Worm (Caenorhabditis elegans): ENCODE measurements around the gene ugt-43.
A peak's percentile ranks its signal among the peaks of the same experiment; 100 is the strongest.

ugt-43 gene

DNA sequence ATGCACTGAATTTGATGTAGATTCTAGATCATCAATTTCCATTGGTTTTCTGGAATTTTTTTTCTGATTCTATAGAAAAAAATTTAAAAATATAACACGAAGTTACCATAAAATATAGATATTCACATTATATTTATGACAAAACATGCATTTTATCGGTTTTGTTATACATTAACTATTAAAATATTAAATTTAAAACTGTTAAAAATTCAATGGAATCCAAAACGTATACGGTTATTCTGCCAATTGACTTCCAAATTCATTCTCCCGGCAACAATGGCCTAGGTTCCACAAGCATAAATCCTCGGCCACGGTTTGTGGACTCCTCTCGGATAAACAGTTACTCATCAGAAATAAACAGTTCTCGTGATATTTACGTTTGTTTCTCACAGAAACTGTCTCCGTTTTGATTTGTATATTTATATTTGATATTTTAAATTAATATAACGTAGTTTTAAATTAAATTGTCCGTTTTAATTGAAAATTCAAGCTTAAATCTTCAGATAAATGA, 19.3 kb downstream of the ugt-43 start, which contains the start of the genes F01D4.5 and ced-5 (continued):
- peak; percentile 44 for TF ChIP-seq atf-7 (tag; optimal IDR thresholded peaks at IDR 0.05)
- no peak for TF ChIP-seq xnd-1 (tag; optimal IDR thresholded peaks at IDR 0.05)
- TF ChIP-seq ama-1 (optimal IDR thresholded peaks at IDR 0.05): no peak
- no peak for TF ChIP-seq ama-1 (GFP tag; optimal IDR thresholded peaks at IDR 0.05)
- peak; percentile 78 for TF ChIP-seq lir-1 (GFP tag; conservative IDR thresholded peaks at IDR 0.05)
- 0 out of 2 replicates have a peak, but pooled peaks have one; percentile 54 for TF ChIP-seq bed-1 (GFP tag; IDR thresholded peaks at IDR 0.05)
- TF ChIP-seq hlh-26 (GFP tag; conservative IDR thresholded peaks at IDR 0.05): no peak
- TF ChIP-seq F49E8.2 (tag; optimal IDR thresholded peaks at IDR 0.05; ENCODE audit: insufficient read depth): no peak
- peak; percentile 84 for TF ChIP-seq akir-1 (GFP tag; optimal IDR thresholded peaks at IDR 0.05)
- TF ChIP-seq dpff-1 (tag; optimal IDR thresholded peaks at IDR 0.05): no peak
- peak; percentile 61; the same call in 1 of the 2 replicates for TF ChIP-seq K11D2.4 (GFP tag; IDR thresholded peaks at IDR 0.05)
- peak; percentile 92 for TF ChIP-seq bed-2 (GFP tag; IDR thresholded peaks at IDR 0.05)
- TF ChIP-seq Y53G8AR.9 (GFP tag; conservative IDR thresholded peaks at IDR 0.05): no peak
- no peak for TF ChIP-seq C06A6.2 (GFP tag; conservative IDR thresholded peaks at IDR 0.05)
- TF ChIP-seq B0019.2 (GFP tag; conservative IDR thresholded peaks at IDR 0.05): 0 out of 2 replicates have a peak, but pooled peaks have one; percentile 51
- peak; percentile 74 for TF ChIP-seq K12H6.12 (tag; optimal IDR thresholded peaks at IDR 0.05)
- TF ChIP-seq let-607 (tag; optimal IDR thresholded peaks at IDR 0.05): peak in 1 of 2 experiments; percentile 72
- peak; percentile 5 for TF ChIP-seq B0261.1 (tag; optimal IDR thresholded peaks at IDR 0.05)
- TF ChIP-seq unc-130 (GFP tag; optimal IDR thresholded peaks at IDR 0.05): peak; percentile 93
- no peak for TF ChIP-seq gei-17 (GFP tag; optimal IDR thresholded peaks at IDR 0.05)
- no peak for TF ChIP-seq hlh-12 (tag; optimal IDR thresholded peaks at IDR 0.05)
- no peak for TF ChIP-seq lin-26 (GFP tag; IDR thresholded peaks at IDR 0.05)
- peak; percentile 62 for TF ChIP-seq nfyb-1 (GFP tag; IDR thresholded peaks at IDR 0.05)
- no peak for TF ChIP-seq ets-4 (GFP tag; optimal IDR thresholded peaks at IDR 0.05)
- no peak for TF ChIP-seq Y95B8A.8 (GFP tag; IDR thresholded peaks at IDR 0.05)
- TF ChIP-seq nfya-1 (tag; optimal IDR thresholded peaks at IDR 0.05; ENCODE audit: borderline replicate concordance, insufficient read depth): no peak
- TF ChIP-seq nfya-2 (GFP tag; IDR thresholded peaks at IDR 0.05): peak; percentile 86; the same call in 1 of the 2 replicates
- TF ChIP-seq ztf-3 (GFP tag; optimal IDR thresholded peaks at IDR 0.05): no peak
- TF ChIP-seq F55B11.4 (tag; optimal IDR thresholded peaks at IDR 0.05; ENCODE audit: borderline replicate concordance, insufficient read depth): no peak
- TF ChIP-seq lin-54 (GFP tag; optimal IDR thresholded peaks at IDR 0.05): peak; percentile 66
- TF ChIP-seq chd-7 (tag; optimal IDR thresholded peaks at IDR 0.05): peak; percentile 56
- TF ChIP-seq lsl-1 (GFP tag; optimal IDR thresholded peaks at IDR 0.05): peak; percentile 53
- no peak for TF ChIP-seq sptf-2 (GFP tag; optimal IDR thresholded peaks at IDR 0.05)
- no peak for TF ChIP-seq T26A5.8 (tag; optimal IDR thresholded peaks at IDR 0.05)
- TF ChIP-seq F52B5.7 (tag; optimal IDR thresholded peaks at IDR 0.05): peak; percentile 1
- TF ChIP-seq fkh-3 (tag; optimal IDR thresholded peaks at IDR 0.05): no peak

DNA sequence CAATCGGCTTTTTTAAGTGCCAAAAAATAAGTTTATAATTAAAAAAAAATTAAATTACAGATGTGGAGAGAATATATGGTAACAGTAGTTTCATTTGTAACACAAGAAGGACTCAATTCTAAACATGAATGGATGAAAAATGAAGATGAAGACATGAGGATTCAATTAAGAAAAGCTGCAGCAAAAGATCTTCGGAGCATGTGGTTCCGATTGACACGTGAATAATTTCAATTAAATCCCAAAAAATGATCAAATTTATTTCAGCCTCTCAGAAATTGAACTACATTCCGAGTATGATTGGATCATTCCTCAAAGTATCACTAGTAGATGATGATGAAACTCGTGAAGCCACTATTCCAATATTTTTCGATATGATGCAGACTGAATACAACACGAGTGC, 25.0 kb downstream of the ugt-43 start:
- no peak for TF ChIP-seq snpc-1.1 (tag; optimal IDR thresholded peaks at IDR 0.05; ENCODE audit: insufficient read depth)
- TF ChIP-seq let-607 (tag; optimal IDR thresholded peaks at IDR 0.05): no peak
- TF ChIP-seq C06A6.2 (GFP tag; conservative IDR thresholded peaks at IDR 0.05): no peak
- no peak for TF ChIP-seq chd-7 (tag; optimal IDR thresholded peaks at IDR 0.05)

Data from whole organism, young adult.